Fruit fly (Drosophila melanogaster) whole organism, adult: Measurements from ENCODE around the gene Syn.

Experiments used
- CG11617 ChIP-seq: fragments of 200-800 bp; sonication (Bioruptor generic); optimal IDR thresholded peaks from 2 replicates; lab custom pipeline; 2017; ENCODE audit warnings: mild to moderate bottlenecking, missing biosample characterization, missing genetic modification reagents, missing genetic modification characterization
- CG12768 ChIP-seq: fragments of 200-800 bp; sonication (Bioruptor generic); optimal IDR thresholded peaks from 2 replicates; lab custom pipeline; 2017; ENCODE audit warnings: missing biosample characterization, missing genetic modification characterization, mild to moderate bottlenecking, moderate library complexity, missing genetic modification reagents
- CG14711 ChIP-seq: fragments of 200-800 bp; sonication (Bioruptor generic); optimal IDR thresholded peaks from 2 replicates; lab custom pipeline; 2018; ENCODE audit warnings: missing biosample characterization, mild to moderate bottlenecking, missing genetic modification characterization, moderate library complexity
- CG1620 ChIP-seq: fragments of 200-800 bp; sonication (Bioruptor generic); optimal IDR thresholded peaks from 2 replicates; lab custom pipeline; 2016; ENCODE audit warnings: missing biosample characterization, missing genetic modification characterization
- CG33017 ChIP-seq: fragments of 200-800 bp; sonication (Bioruptor generic); optimal IDR thresholded peaks from 2 replicates; lab custom pipeline; 2018; ENCODE audit warnings: missing biosample characterization, mild to moderate bottlenecking, missing genetic modification characterization, moderate library complexity
- CG5204 ChIP-seq: fragments of 200-800 bp; sonication (Bioruptor generic); optimal IDR thresholded peaks from 2 replicates; lab custom pipeline; 2016; ENCODE audit warnings: missing biosample characterization, missing genetic modification characterization
- CG7045 ChIP-seq: fragments of 200-800 bp; sonication (Bioruptor generic); optimal IDR thresholded peaks from 2 replicates; lab custom pipeline; 2017; ENCODE audit warnings: missing biosample characterization, mild to moderate bottlenecking, missing genetic modification characterization
- CG7101 ChIP-seq: fragments of 200-800 bp; sonication (Bioruptor generic); optimal IDR thresholded peaks from 2 replicates; lab custom pipeline; 2018; ENCODE audit warnings: missing biosample characterization, mild to moderate bottlenecking, missing genetic modification characterization, moderate library complexity
- Clk ChIP-seq: fragments of 200-800 bp; sonication (Bioruptor generic); optimal IDR thresholded peaks from 2 replicates; lab custom pipeline; 2017; ENCODE audit warnings: missing biosample characterization, missing genetic modification characterization
- Crg-1 ChIP-seq: fragments of 200-800 bp; sonication (Bioruptor generic); optimal IDR thresholded peaks from 2 replicates; lab custom pipeline; 2016; ENCODE audit warnings: missing biosample characterization, missing genetic modification characterization
- Hr96 ChIP-seq: fragments of 200-800 bp; sonication (Bioruptor generic); optimal IDR thresholded peaks from 2 replicates; lab custom pipeline; 2016; ENCODE audit warnings: missing biosample characterization, missing genetic modification characterization
- Mnt ChIP-seq: fragments of 200-800 bp; sonication (Bioruptor generic); optimal IDR thresholded peaks from 2 replicates; lab custom pipeline; 2016; ENCODE audit warnings: missing biosample characterization, mild to moderate bottlenecking, missing genetic modification characterization
- bab1 ChIP-seq: fragments of 200-800 bp; sonication (Bioruptor generic); optimal IDR thresholded peaks from 3 replicates; lab custom pipeline; 2019; ENCODE audit warnings: missing biosample characterization, mild to moderate bottlenecking, missing genetic modification characterization, moderate library complexity
- cic ChIP-seq: fragments of 200-800 bp; sonication (Bioruptor generic); optimal IDR thresholded peaks from 2 replicates; lab custom pipeline; 2017; ENCODE audit warnings: missing biosample characterization, mild to moderate bottlenecking, missing genetic modification characterization, moderate library complexity
- cnc ChIP-seq, 2 experiments: fragments of >200 bp; optimal IDR thresholded peaks; 2 replicates each; lab custom pipeline; 2017
- kay ChIP-seq: fragments of 200-800 bp; sonication (Bioruptor generic); peaks from one replicate; lab custom pipeline; 2016; ENCODE audit warnings: missing biosample characterization, missing genetic modification characterization, borderline replicate concordance
- ovo ChIP-seq: fragments of 200-800 bp; sonication (Bioruptor generic); optimal IDR thresholded peaks from 2 replicates; lab custom pipeline; 2016; ENCODE audit warnings: missing biosample characterization, missing genetic modification characterization
- pad ChIP-seq: fragments of 200-800 bp; sonication (Bioruptor generic); optimal IDR thresholded peaks from 3 replicates; lab custom pipeline; 2017; ENCODE audit warnings: missing biosample characterization, missing genetic modification characterization, mild to moderate bottlenecking, moderate library complexity, missing genetic modification reagents
- tj ChIP-seq: fragments of 200-800 bp; sonication (Bioruptor generic); optimal IDR thresholded peaks from 3 replicates; lab custom pipeline; 2017; ENCODE audit warnings: missing biosample characterization, mild to moderate bottlenecking, missing genetic modification characterization, moderate library complexity
- toe ChIP-seq: fragments of 200-800 bp; sonication (Bioruptor generic); optimal IDR thresholded peaks from 2 replicates; lab custom pipeline; 2016; ENCODE audit warnings: missing biosample characterization, missing genetic modification characterization

Syn gene

dm6 chr3R:10261800-10262199 is 71.3 kb downstream of the Syn start, which contains the start of the genes Sirt6 and pont:
Gene Sirt6, minus strand, starts transcription at chr3R:10261849.
Gene pont, plus strand, starts transcription at chr3R:10262123.
- peak; percentile 54 for TF ChIP-seq cic (GFP tag; lab: Kevin White, UChicago)
- TF ChIP-seq Clk (GFP tag; lab: Kevin White, UChicago) = peak; percentile 50
- peak; percentile 2 for TF ChIP-seq Hr96 (GFP tag; lab: Kevin White, UChicago)
- TF ChIP-seq Crg-1 (GFP tag; lab: Kevin White, UChicago) = peak; percentile 68
- peak; percentile 97 for TF ChIP-seq CG7101
- TF ChIP-seq CG5204 (GFP tag; lab: Kevin White, UChicago) = peak; percentile 63
- peak; percentile 96 for TF ChIP-seq CG33017
- TF ChIP-seq kay = peak; percentile 28
- peak; percentile 59 for TF ChIP-seq tj (GFP tag; lab: Kevin White, UChicago)
- TF ChIP-seq pad = peak; percentile 79
- TF ChIP-seq CG12768 (GFP tag; lab: Kevin White, UChicago) = peak; percentile 85
- TF ChIP-seq CG14711 = peak; percentile 96
- peak; percentile 38 for TF ChIP-seq ovo (GFP tag; lab: Kevin White, UChicago)
- no peak for TF ChIP-seq cnc (optimal IDR thresholded peaks at IDR 0.05; lab: Kevin White, UChicago)
- peak; percentile 26 for TF ChIP-seq toe (GFP tag; lab: Kevin White, UChicago)
- TF ChIP-seq bab1 (GFP tag; lab: Kevin White, UChicago) = peak; percentile 92
- TF ChIP-seq CG7045 (GFP tag; lab: Kevin White, UChicago) = peak; percentile 93
- peak; percentile 90 for TF ChIP-seq CG11617 (GFP tag; lab: Kevin White, UChicago)
- no peak for TF ChIP-seq CG1620
- peak; percentile 81 for TF ChIP-seq Mnt

- TF ChIP-seq pad (peak; percentile 79), CG7045 (GFP tag; lab: Kevin White, UChicago) (peak; percentile 95), CG7101 (peak; percentile 88), Crg-1 (GFP tag; lab: Kevin White, UChicago) (peak; percentile 89), cic (GFP tag; lab: Kevin White, UChicago) (peak; percentile 84), CG11617 (GFP tag; lab: Kevin White, UChicago) (peak; percentile 85), Mnt (peak; percentile 91), bab1 (GFP tag; lab: Kevin White, UChicago) (peak; percentile 97), tj (GFP tag; lab: Kevin White, UChicago) (peak; percentile 60), CG14711 (peak; percentile 86), CG1620 (peak; percentile 94), toe (GFP tag; lab: Kevin White, UChicago) (peak; percentile 97), cnc (optimal IDR thresholded peaks at IDR 0.05; lab: Kevin White, UChicago) (no peak), CG12768 (GFP tag; lab: Kevin White, UChicago) (peak; percentile 91), Hr96 (GFP tag; lab: Kevin White, UChicago) (peak; percentile 96), kay (peak; percentile 80), CG5204 (GFP tag; lab: Kevin White, UChicago) (peak; percentile 93), Clk (GFP tag; lab: Kevin White, UChicago) (peak; percentile 87), CG33017 (peak; percentile 71), ovo (GFP tag; lab: Kevin White, UChicago) (peak; percentile 84)
These were observed 73.6 kb downstream of the Syn start, which contains the start of gene Nuak for dm6 chr3R:10263972-10264536. Gene Nuak, plus strand, starts transcription at chr3R:10264306.

dm6 chr3R:10264601-10265421 is 74.3 kb downstream of the Syn start:
- no peak for TF ChIP-seq Crg-1 (GFP tag; lab: Kevin White, UChicago)
- no peak for TF ChIP-seq CG11617 (GFP tag; lab: Kevin White, UChicago)
- no peak for TF ChIP-seq Clk (GFP tag; lab: Kevin White, UChicago)
- no peak for TF ChIP-seq cic (GFP tag; lab: Kevin White, UChicago)
- TF ChIP-seq CG7101 = no peak
- TF ChIP-seq CG14711 = no peak
- TF ChIP-seq Mnt = no peak
- no peak for TF ChIP-seq pad
- no peak for TF ChIP-seq CG7045 (GFP tag; lab: Kevin White, UChicago)
- TF ChIP-seq cnc (optimal IDR thresholded peaks at IDR 0.05; lab: Kevin White, UChicago) = no peak
- TF ChIP-seq tj (GFP tag; lab: Kevin White, UChicago) = no peak
- no peak for TF ChIP-seq CG1620
- no peak for TF ChIP-seq ovo (GFP tag; lab: Kevin White, UChicago)
- TF ChIP-seq bab1 (GFP tag; lab: Kevin White, UChicago) = no peak

dm6 chr3R:10265552-10266137 is 75.2 kb downstream of the Syn start:
- peak; percentile 38 for TF ChIP-seq kay
- TF ChIP-seq tj (GFP tag; lab: Kevin White, UChicago) = peak; percentile 71
- peak; percentile 14 for TF ChIP-seq bab1 (GFP tag; lab: Kevin White, UChicago)
- peak; percentile 41 for TF ChIP-seq CG14711
- TF ChIP-seq CG7101 = peak; percentile 20
- no peak for TF ChIP-seq CG7045 (GFP tag; lab: Kevin White, UChicago)
- TF ChIP-seq cic (GFP tag; lab: Kevin White, UChicago) = no peak
